Fruit fly (Drosophila melanogaster): ENCODE data around the gene CG9400.

The CG9400 gene

DNA sequence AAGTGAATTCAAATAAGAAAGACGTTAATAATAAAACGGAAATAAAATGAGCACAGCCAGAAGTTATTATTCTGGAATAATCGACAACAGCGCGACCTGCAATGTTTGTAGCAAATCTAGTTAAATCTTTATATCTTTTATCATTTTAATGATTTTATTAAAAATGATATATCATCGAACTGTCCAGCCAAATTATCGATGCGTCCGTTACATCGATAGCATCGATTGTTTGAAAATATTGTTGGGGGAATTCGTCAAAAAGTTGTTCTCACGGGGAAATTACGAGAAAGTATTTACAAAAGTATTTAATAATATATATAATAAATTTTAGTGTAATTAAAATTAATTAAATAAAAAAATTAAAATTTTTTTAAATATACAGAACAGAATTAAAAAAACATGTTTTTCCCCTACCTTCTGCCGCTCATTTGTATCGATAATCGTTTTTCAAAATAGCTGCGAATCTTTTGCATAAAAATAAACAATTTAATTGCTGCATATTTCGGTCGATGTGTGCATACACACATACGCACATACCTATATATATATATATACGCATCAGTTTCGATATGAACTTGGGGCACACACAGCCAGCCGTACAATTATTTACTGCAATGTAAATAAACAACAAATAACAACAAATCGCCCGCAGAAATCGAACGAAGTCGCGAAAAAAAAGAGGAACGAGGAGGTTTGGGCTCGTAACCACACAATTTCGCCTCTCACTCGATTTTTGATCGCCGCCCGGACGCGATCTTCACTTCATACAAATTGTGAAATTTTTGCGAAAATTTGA is 46.1 kb downstream of the CG9400 start, which contains the start of gene CG32599 (continued):
- no peak for TF ChIP-seq HLHmδ (GFP tag; optimal IDR thresholded peaks at IDR 0.05)
- TF ChIP-seq jumu (GFP tag; optimal IDR thresholded peaks at IDR 0.05): no peak
- peak; percentile 21 for TF ChIP-seq dmrt99B (tag; optimal IDR thresholded peaks at IDR 0.05)
- TF ChIP-seq CG3995 (GFP tag; optimal IDR thresholded peaks at IDR 0.05): peak; percentile 75
- TF ChIP-seq CG10979 (tag; optimal IDR thresholded peaks at IDR 0.05): peak; percentile 16
- TF ChIP-seq Gsc (GFP tag; IDR thresholded peaks at IDR 0.05): no peak
- TF ChIP-seq Bgb (GFP tag; IDR thresholded peaks at IDR 0.05; ENCODE audit: partially characterized antibody): peak; percentile 63
- TF ChIP-seq CG13123 (GFP tag; optimal IDR thresholded peaks at IDR 0.05): no peak
- TF ChIP-seq CG15514 (GFP tag; optimal IDR thresholded peaks at IDR 0.05): peak; percentile 18
- peak in 1 of 3 experiments; percentile 16 for TF ChIP-seq lola (GFP tag; optimal IDR thresholded peaks at IDR 0.05)
- TF ChIP-seq CG12219 (GFP tag; optimal IDR thresholded peaks at IDR 0.05): no peak
- peak; percentile 14 for TF ChIP-seq Xbp1 (GFP tag; optimal IDR thresholded peaks at IDR 0.05)
- 0 out of 3 replicates have a peak, but pooled peaks have one; percentile 39 for TF ChIP-seq CG11695 (GFP tag; IDR thresholded peaks at IDR 0.05)
- no peak for TF ChIP-seq wor (GFP tag; IDR thresholded peaks at IDR 0.05)
- TF ChIP-seq CG31224 (GFP tag; IDR thresholded peaks at IDR 0.05): no peak
- peak; percentile 67 for TF ChIP-seq CG30020 (tag; optimal IDR thresholded peaks at IDR 0.05)
- no peak for TF ChIP-seq h (optimal IDR thresholded peaks at IDR 0.05)
- no peak for TF ChIP-seq CG12155 (GFP tag; optimal IDR thresholded peaks at IDR 0.05)
- no peak for TF ChIP-seq CG11560 (tag; IDR thresholded peaks at IDR 0.05)
- TF ChIP-seq unc-4 (GFP tag; IDR thresholded peaks at IDR 0.05; ENCODE audit: partially characterized antibody): peak; percentile 63
- TF ChIP-seq nom (GFP tag; optimal IDR thresholded peaks at IDR 0.05): no peak
- TF ChIP-seq tgo (GFP tag; IDR thresholded peaks at IDR 0.05): peak; percentile 51
- TF ChIP-seq CG1024 (GFP tag; IDR thresholded peaks at IDR 0.05): peak; percentile 43; the same call in 1 of the 2 replicates
- peak; percentile 43 for TF ChIP-seq CG17359 (tag; optimal IDR thresholded peaks at IDR 0.05)
- TF ChIP-seq pzg (GFP tag; optimal IDR thresholded peaks at IDR 0.05): peak; percentile 23
- TF ChIP-seq CG12391 (tag; optimal IDR thresholded peaks at IDR 0.05): peak; percentile 62
- TF ChIP-seq Fer1 (GFP tag; optimal IDR thresholded peaks at IDR 0.05): no peak
- TF ChIP-seq CG1647 (GFP tag; optimal IDR thresholded peaks at IDR 0.05): no peak
- peak; percentile 18 for TF ChIP-seq CG10654 (GFP tag; optimal IDR thresholded peaks at IDR 0.05)
- no peak; the same call in 1 of the 2 replicates for TF ChIP-seq Ravus (GFP tag; IDR thresholded peaks at IDR 0.05)
- TF ChIP-seq CG16863 (GFP tag; optimal IDR thresholded peaks at IDR 0.05): no peak
- TF ChIP-seq CG6689 (GFP tag; IDR thresholded peaks at IDR 0.05): peak; percentile 62
- TF ChIP-seq CG15601 (tag; optimal IDR thresholded peaks at IDR 0.05): no peak
- no peak for TF ChIP-seq sisA (GFP tag; IDR thresholded peaks at IDR 0.05)
- no peak for TF ChIP-seq pho (GFP tag; optimal IDR thresholded peaks at IDR 0.05)
- TF ChIP-seq Hr51 (GFP tag; optimal IDR thresholded peaks at IDR 0.05): peak in 1 of 2 experiments; percentile 45
- no peak for TF ChIP-seq CG18764 (GFP tag; optimal IDR thresholded peaks at IDR 0.05)
- peak; percentile 66 for TF ChIP-seq Ptx1 (GFP tag; IDR thresholded peaks at IDR 0.05)
- TF ChIP-seq twi (tag; optimal IDR thresholded peaks at IDR 0.05): no peak
- TF ChIP-seq crc (GFP tag; optimal IDR thresholded peaks at IDR 0.05): no peak
- peak; percentile 47; the same call in 1 of the 2 replicates for TF ChIP-seq tna (GFP tag; IDR thresholded peaks at IDR 0.05; ENCODE audit: partially characterized antibody)
- TF ChIP-seq Myb (GFP tag; optimal IDR thresholded peaks at IDR 0.05): peak; percentile 51
- TF ChIP-seq croc (GFP tag; conservative IDR thresholded peaks at IDR 0.05): no peak
- no peak for TF ChIP-seq Hr39 (optimal IDR thresholded peaks at IDR 0.05)
- TF ChIP-seq zen2 (GFP tag; IDR thresholded peaks at IDR 0.05; ENCODE audit: partially characterized antibody): no peak; the same call in 2 of the 3 replicates
- TF ChIP-seq CG11696 (GFP tag; IDR thresholded peaks at IDR 0.05): no peak
- TF ChIP-seq CG18599 (GFP tag; optimal IDR thresholded peaks at IDR 0.05): peak; percentile 10
- TF ChIP-seq CG11504 (tag; optimal IDR thresholded peaks at IDR 0.05): peak; percentile 53
- peak; percentile 37 for TF ChIP-seq D19A (tag; optimal IDR thresholded peaks at IDR 0.05)

Measured in whole organism, embryonic.